Fruit fly (Drosophila melanogaster) whole organism, embryonic: ENCODE measurements around the gene CG43347.
A peak's percentile ranks its signal among the peaks of the same experiment; 100 is the strongest.

Source experiments
- Bgb ChIP-seq: fragments of 200-800 bp; sonication (Bioruptor generic); IDR thresholded peaks from 2 replicates; pipeline ENCODE4 v1.3.6; 2022; ENCODE audit warnings: missing biosample characterization, missing genetic modification characterization; ENCODE audit not compliant: partially characterized antibody
- CG10462 ChIP-seq: fragments of 200-800 bp; sonication (Bioruptor generic); optimal IDR thresholded peaks from 2 replicates; lab custom pipeline; 2016; ENCODE audit warnings: missing biosample characterization, missing genetic modification characterization
- CG13775 ChIP-seq: fragments of 200-800 bp; sonication (Bioruptor generic); optimal IDR thresholded peaks from 3 replicates; lab custom pipeline; 2017; ENCODE audit warnings: missing biosample characterization, mild to moderate bottlenecking, missing genetic modification characterization
- CG16779 ChIP-seq: fragments of 200-800 bp; sonication (Bioruptor generic); IDR thresholded peaks from 2 replicates; pipeline ENCODE4 v1.3.6; 2022; ENCODE audit warnings: missing biosample characterization, missing genetic modification characterization
- CG17802 ChIP-seq: fragments of 200-800 bp; sonication (Bioruptor generic); optimal IDR thresholded peaks from 2 replicates; lab custom pipeline; 2018; ENCODE audit warnings: missing biosample characterization, mild to moderate bottlenecking, missing genetic modification characterization, moderate library complexity
- CG18764 ChIP-seq: fragments of 200-800 bp; sonication (Bioruptor generic); optimal IDR thresholded peaks from 3 replicates; lab custom pipeline; 2016; ENCODE audit warnings: missing biosample characterization, missing genetic modification characterization
- CG2129 ChIP-seq: fragments of 200-800 bp; sonication (Bioruptor generic); IDR thresholded peaks from 2 replicates; pipeline ENCODE4 v1.3.6; 2022; ENCODE audit warnings: missing biosample characterization, missing genetic modification characterization; ENCODE audit not compliant: partially characterized antibody
- CG3065 ChIP-seq: fragments of 200-800 bp; sonication (Bioruptor generic); optimal IDR thresholded peaks from 2 replicates; lab custom pipeline; 2016; ENCODE audit warnings: missing biosample characterization, missing genetic modification characterization
- CG31365 ChIP-seq: fragments of 200-800 bp; sonication (Bioruptor generic); optimal IDR thresholded peaks from 2 replicates; lab custom pipeline; 2018; ENCODE audit warnings: missing biosample characterization, mild to moderate bottlenecking, missing genetic modification characterization
- CG31388 ChIP-seq: fragments of 200-800 bp; sonication (Bioruptor generic); optimal IDR thresholded peaks from 2 replicates; lab custom pipeline; 2016; ENCODE audit warnings: missing biosample characterization, missing genetic modification characterization
- CG4360 ChIP-seq: fragments of 200-800 bp; sonication (Bioruptor generic); IDR thresholded peaks from 2 replicates; pipeline ENCODE4 v1.3.6; 2022; ENCODE audit warnings: missing biosample characterization, missing genetic modification characterization
- CG4404 ChIP-seq: fragments of 200-800 bp; sonication (Bioruptor generic); IDR thresholded peaks from 2 replicates; pipeline ENCODE4 v1.3.6; 2022; ENCODE audit warnings: missing biosample characterization, missing genetic modification characterization
- CG6272 ChIP-seq: fragments of 200-800 bp; sonication (Bioruptor generic); IDR thresholded peaks from 2 replicates; pipeline ENCODE4 v1.3.6; 2022; ENCODE audit warnings: missing biosample characterization, missing genetic modification characterization
- CG7357 ChIP-seq: fragments of 200-800 bp; sonication (Bioruptor generic); IDR thresholded peaks from 3 replicates; pipeline ENCODE4 v1.3.6; 2022; ENCODE audit warnings: missing biosample characterization, missing genetic modification characterization
- CG7372 ChIP-seq: fragments of 200-800 bp; sonication (Bioruptor generic); IDR thresholded peaks from 2 replicates; pipeline ENCODE4 v1.3.6; 2022; ENCODE audit warnings: missing biosample characterization, missing genetic modification characterization
- CG9817 ChIP-seq: fragments of 200-800 bp; sonication (Bioruptor generic); optimal IDR thresholded peaks from 2 replicates; lab custom pipeline; 2018; ENCODE audit warnings: missing biosample characterization, mild to moderate bottlenecking, missing genetic modification characterization, moderate library complexity
- CoRest ChIP-seq: fragments of 200-800 bp; sonication (Bioruptor generic); optimal IDR thresholded peaks from 3 replicates; lab custom pipeline; 2018; ENCODE audit warnings: missing biosample characterization, mild to moderate bottlenecking, missing genetic modification characterization, moderate library complexity
- Dip3 ChIP-seq: fragments of 200-800 bp; sonication (Bioruptor generic); optimal IDR thresholded peaks from 3 replicates; lab custom pipeline; 2016; ENCODE audit warnings: missing biosample characterization, missing genetic modification characterization
- H15 ChIP-seq: fragments of 200-800 bp; sonication (Bioruptor generic); IDR thresholded peaks from 3 replicates; pipeline ENCODE4 v1.3.6; 2022; ENCODE audit warnings: missing biosample characterization, missing genetic modification characterization
- HHEX ChIP-seq: fragments of 200-800 bp; sonication (Bioruptor generic); optimal IDR thresholded peaks from 3 replicates; lab custom pipeline; 2017; ENCODE audit warnings: missing biosample characterization, mild to moderate bottlenecking, missing genetic modification characterization, missing genetic modification reagents
- HmgD ChIP-seq: fragments of 200-800 bp; sonication (Bioruptor generic); optimal IDR thresholded peaks from 3 replicates; lab custom pipeline; 2016; ENCODE audit warnings: missing biosample characterization, missing genetic modification characterization
- Med ChIP-seq: fragments of 200-800 bp; sonication (Bioruptor generic); peaks from one replicate; lab custom pipeline; 2016; ENCODE audit warnings: missing biosample characterization, missing genetic modification characterization, mild to moderate bottlenecking, inconsistent platforms, moderate library complexity
- Neu2 ChIP-seq: fragments of 200-800 bp; sonication (Bioruptor generic); optimal IDR thresholded peaks from 3 replicates; lab custom pipeline; 2016; ENCODE audit warnings: missing biosample characterization, missing genetic modification characterization, borderline replicate concordance
- Oli ChIP-seq: fragments of 200-800 bp; sonication (Bioruptor generic); optimal IDR thresholded peaks from 2 replicates; lab custom pipeline; 2018; ENCODE audit warnings: missing biosample characterization, mild to moderate bottlenecking, missing genetic modification characterization, moderate library complexity
- Optix ChIP-seq: fragments of 200-800 bp; sonication (Bioruptor generic); IDR thresholded peaks from 3 replicates; pipeline ENCODE4 v1.3.6; 2022; ENCODE audit warnings: missing biosample characterization, missing genetic modification characterization
- Pdp1 ChIP-seq, 2 experiments: fragments of 200-800 bp; sonication (Bioruptor generic); optimal IDR thresholded peaks; 3 replicates each; lab custom pipeline; 2016; ENCODE audit warnings: missing biosample characterization in 2 of 2, missing genetic modification characterization in 2 of 2, mild to moderate bottlenecking in 1 of 2, moderate library complexity in 1 of 2
- Poxn ChIP-seq: fragments of 200-800 bp; sonication (Bioruptor generic); IDR thresholded peaks from 2 replicates; pipeline ENCODE4 v1.3.6; 2022; ENCODE audit warnings: missing biosample characterization, missing genetic modification characterization
- Side ChIP-seq: fragments of 200-800 bp; sonication (Bioruptor generic); optimal IDR thresholded peaks from 2 replicates; lab custom pipeline; 2016; ENCODE audit warnings: missing biosample characterization, missing genetic modification characterization
- Usf ChIP-seq: fragments of 200-800 bp; sonication (Bioruptor generic); optimal IDR thresholded peaks from 2 replicates; lab custom pipeline; 2017; ENCODE audit warnings: missing genotype, missing biosample characterization, missing genetic modification characterization
- abd-A ChIP-seq: fragments of 200-800 bp; sonication (Bioruptor generic); optimal IDR thresholded peaks from 3 replicates; lab custom pipeline; 2019; ENCODE audit warnings: missing biosample characterization, mild to moderate bottlenecking, missing genetic modification characterization, moderate library complexity
- ac ChIP-seq: fragments of 200-800 bp; sonication (Bioruptor generic); optimal IDR thresholded peaks from 3 replicates; lab custom pipeline; 2017; ENCODE audit warnings: missing biosample characterization, mild to moderate bottlenecking, missing genetic modification characterization
- ash1 ChIP-seq: fragments of 200-800 bp; sonication (Bioruptor generic); optimal IDR thresholded peaks from 2 replicates; lab custom pipeline; 2018; ENCODE audit warnings: missing biosample characterization, mild to moderate bottlenecking, missing genetic modification characterization
- bowl ChIP-seq: fragments of 200-800 bp; sonication (Bioruptor generic); IDR thresholded peaks from 2 replicates; pipeline ENCODE4 v1.3.6; 2022; ENCODE audit warnings: missing biosample characterization, missing genetic modification characterization
- btn ChIP-seq: fragments of 200-800 bp; sonication (Bioruptor generic); optimal IDR thresholded peaks from 2 replicates; lab custom pipeline; 2016; ENCODE audit warnings: missing biosample characterization, missing genetic modification characterization
- cg ChIP-seq: fragments of 200-800 bp; sonication (Bioruptor generic); optimal IDR thresholded peaks from 3 replicates; lab custom pipeline; 2019; ENCODE audit warnings: missing biosample characterization, mild to moderate bottlenecking, missing genetic modification characterization, moderate library complexity
- chn ChIP-seq: fragments of 200-800 bp; sonication (Bioruptor generic); optimal IDR thresholded peaks from 2 replicates; lab custom pipeline; 2016; ENCODE audit warnings: missing biosample characterization, missing genetic modification characterization
- crol ChIP-seq: fragments of 200-800 bp; sonication (Bioruptor generic); IDR thresholded peaks from 2 replicates; pipeline ENCODE4 v1.3.6; 2022; ENCODE audit warnings: missing biosample characterization, missing genetic modification characterization
- danr ChIP-seq: fragments of 200-800 bp; sonication (Bioruptor generic); IDR thresholded peaks from 2 replicates; pipeline ENCODE4 v1.3.6; 2022; ENCODE audit warnings: missing biosample characterization, missing genetic modification characterization
- dpn ChIP-seq, 2 experiments: fragments of 200-800 bp; sonication (Bioruptor generic); optimal IDR thresholded peaks; 3 replicates each; lab custom pipeline; 2016; ENCODE audit warnings: missing biosample characterization in 2 of 2, missing genetic modification characterization in 2 of 2
- en ChIP-seq: fragments of 200-800 bp; sonication (Bioruptor generic); optimal IDR thresholded peaks from 2 replicates; lab custom pipeline; 2016; ENCODE audit warnings: missing biosample characterization, missing genetic modification characterization
- grau ChIP-seq: fragments of 200-800 bp; optimal IDR thresholded peaks from 3 replicates; lab custom pipeline; 2019; ENCODE audit warnings: missing biosample characterization, mild to moderate bottlenecking, missing genetic modification characterization, moderate library complexity
- gt ChIP-seq: fragments of 200-800 bp; sonication (Bioruptor generic); IDR thresholded peaks from 2 replicates; pipeline ENCODE4 v1.3.6; 2022; ENCODE audit warnings: missing biosample characterization, missing genetic modification characterization
- lbe ChIP-seq: fragments of 200-800 bp; sonication (Bioruptor generic); optimal IDR thresholded peaks from 2 replicates; lab custom pipeline; 2016; ENCODE audit warnings: missing biosample characterization, mild to moderate bottlenecking, missing genetic modification characterization
- lilli ChIP-seq: fragments of 200-800 bp; sonication (Bioruptor generic); optimal IDR thresholded peaks from 3 replicates; lab custom pipeline; 2016; ENCODE audit warnings: missing biosample characterization, missing genetic modification characterization
- lov ChIP-seq, 2 experiments: fragments of 200-800 bp in 1 of 2; fragments of >200 bp in 1 of 2; sonication (Bioruptor generic) in 1 of 2; IDR thresholded peaks in 1 of 2; optimal IDR thresholded peaks in 1 of 2; 2 replicates in 1 of 2; 3 replicates in 1 of 2; pipeline versions ENCODE4 v1.3.6 to Lab custom; 2017 to 2022; ENCODE audit warnings: missing biosample characterization in 1 of 2, missing genetic modification characterization in 1 of 2
- mirr ChIP-seq: fragments of 200-800 bp; sonication (Bioruptor generic); optimal IDR thresholded peaks from 3 replicates; lab custom pipeline; 2018; ENCODE audit warnings: missing biosample characterization, mild to moderate bottlenecking, missing genetic modification characterization
- mld ChIP-seq: fragments of 200-800 bp; sonication (Bioruptor generic); IDR thresholded peaks from 3 replicates; pipeline ENCODE4 v1.3.6; 2022; ENCODE audit warnings: missing biosample characterization, missing genetic modification characterization; ENCODE audit not compliant: partially characterized antibody
- oc ChIP-seq: fragments of 200-800 bp; sonication (Bioruptor generic); optimal IDR thresholded peaks from 2 replicates; lab custom pipeline; 2018; ENCODE audit warnings: missing biosample characterization, mild to moderate bottlenecking, missing genetic modification characterization, moderate library complexity
- sens ChIP-seq: fragments of 200-800 bp; sonication (Bioruptor generic); peaks from one replicate; lab custom pipeline; 2016; ENCODE audit warnings: missing biosample characterization, missing genetic modification characterization
- sug ChIP-seq: fragments of 200-800 bp; optimal IDR thresholded peaks from 2 replicates; lab custom pipeline; 2019; ENCODE audit warnings: missing biosample characterization, mild to moderate bottlenecking, missing genetic modification characterization, moderate library complexity
- twi ChIP-seq: fragments of 200-800 bp; optimal IDR thresholded peaks from 2 replicates; lab custom pipeline; 2019; ENCODE audit warnings: missing biosample characterization, mild to moderate bottlenecking, missing genetic modification characterization, moderate library complexity

The CG43347 gene

DNA sequence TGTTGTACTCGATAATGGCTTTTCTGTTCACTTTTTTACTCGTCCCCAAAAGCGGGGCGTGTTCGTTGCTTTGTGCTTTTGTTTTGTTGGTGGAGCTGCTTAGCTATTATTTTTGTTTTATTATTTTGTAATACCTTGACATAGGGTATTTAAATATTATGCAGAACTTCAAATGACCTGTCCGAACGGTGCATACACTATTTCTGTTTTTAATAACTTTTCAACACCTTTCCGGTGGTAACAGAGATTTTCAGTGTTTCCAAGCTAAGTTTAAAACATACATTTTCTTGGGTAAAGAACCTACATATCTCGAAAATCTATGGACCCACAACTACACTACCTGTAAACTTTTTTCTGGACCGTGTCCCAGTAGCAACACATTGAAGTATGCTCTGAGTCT, 32.5 kb downstream of the CG43347 start (continued):
- no peak for TF ChIP-seq CG13775 (GFP tag; lab: Kevin White, UChicago)
- TF ChIP-seq dpn (GFP tag; optimal IDR thresholded peaks at IDR 0.05; lab: Kevin White, UChicago) = peak; percentile 15 to 45
- peak; percentile 56 for TF ChIP-seq Dip3 (GFP tag; lab: Kevin White, UChicago)
- TF ChIP-seq CG7372 (GFP tag; lab: Robert Waterston, UW) = 0 out of 2 replicates have a peak, but pooled peaks have one; percentile 27
- no peak for TF ChIP-seq twi (tag; lab: Kevin White, UChicago)
- peak; percentile 43; the same call in 1 of the 3 replicates for TF ChIP-seq H15 (GFP tag; lab: Robert Waterston, UW)
- TF ChIP-seq CG9817 (tag; lab: Kevin White, UChicago) = peak; percentile 39
- TF ChIP-seq Med (GFP tag; lab: Kevin White, UChicago) = peak; percentile 91
- no peak for TF ChIP-seq ac (GFP tag; lab: Kevin White, UChicago)
- TF ChIP-seq HmgD (GFP tag; lab: Kevin White, UChicago) = no peak
- TF ChIP-seq danr (GFP tag; lab: Robert Waterston, UW) = 0 out of 2 replicates have a peak, but pooled peaks have one; percentile 16
- no peak for TF ChIP-seq btn
- no peak for TF ChIP-seq crol (GFP tag; lab: Robert Waterston, UW)
- no peak for TF ChIP-seq cg (GFP tag; lab: Kevin White, UChicago)
- no peak for TF ChIP-seq Side (GFP tag; lab: Kevin White, UChicago)
- TF ChIP-seq CG10462 (GFP tag; lab: Kevin White, UChicago) = no peak
- no peak for TF ChIP-seq chn (GFP tag; lab: Kevin White, UChicago)
- TF ChIP-seq mld (GFP tag; lab: Robert Waterston, UW) = no peak
- no peak for TF ChIP-seq CG4404
- no peak for TF ChIP-seq abd-A
- no peak for TF ChIP-seq CG31388 (GFP tag; lab: Kevin White, UChicago)
- peak; percentile 71 for TF ChIP-seq sens (GFP tag; lab: Kevin White, UChicago)
- peak; percentile 51; the same call in 1 of the 3 replicates for TF ChIP-seq Optix (GFP tag; lab: Robert Waterston, UW)
- no peak for TF ChIP-seq Poxn (GFP tag; lab: Robert Waterston, UW)
- TF ChIP-seq HHEX (GFP tag; lab: Kevin White, UChicago) = peak; percentile 8
- TF ChIP-seq CG17802 (tag; lab: Kevin White, UChicago) = no peak
- TF ChIP-seq CG7357 = 0 out of 3 replicates have a peak, but pooled peaks have one; percentile 27
- no peak for TF ChIP-seq lbe (GFP tag; lab: Kevin White, UChicago)
- no peak for TF ChIP-seq Neu2
- TF ChIP-seq oc (tag; lab: Kevin White, UChicago) = no peak
- no peak for TF ChIP-seq CG16779 (GFP tag; lab: Robert Waterston, UW)
- peak; percentile 48 for TF ChIP-seq grau
- TF ChIP-seq bowl (GFP tag; lab: Robert Waterston, UW) = no peak
- no peak for TF ChIP-seq CG2129 (GFP tag; lab: Robert Waterston, UW)
- no peak for TF ChIP-seq CG31365 (tag; lab: Kevin White, UChicago)
- no peak for TF ChIP-seq CG3065
- peak; percentile 45 to 48 for TF ChIP-seq Pdp1 (GFP tag; optimal IDR thresholded peaks at IDR 0.05; lab: Kevin White, UChicago)
- TF ChIP-seq Oli (tag; lab: Kevin White, UChicago) = no peak
- TF ChIP-seq CG4360 = no peak
- no peak for TF ChIP-seq CG18764 (GFP tag; lab: Kevin White, UChicago)
- no peak for TF ChIP-seq ash1
- no peak for TF ChIP-seq CG6272 (GFP tag; lab: Robert Waterston, UW)
- peak; percentile 23 for TF ChIP-seq CoRest (tag; lab: Kevin White, UChicago)
- TF ChIP-seq lilli (GFP tag; lab: Kevin White, UChicago) = no peak
- TF ChIP-seq mirr (GFP tag; lab: Kevin White, UChicago) = no peak
- TF ChIP-seq lov (optimal IDR thresholded peaks at IDR 0.05; lab: Kevin White, UChicago) = no peak
- no peak for TF ChIP-seq lov (GFP tag; IDR thresholded peaks at IDR 0.05; lab: Robert Waterston, UW)
- peak; percentile 5 for TF ChIP-seq sug (tag; lab: Kevin White, UChicago)
- TF ChIP-seq Bgb = no peak
- TF ChIP-seq en = no peak
- TF ChIP-seq Usf (GFP tag; lab: Kevin White, UChicago) = no peak
- TF ChIP-seq gt (GFP tag; lab: Robert Waterston, UW) = no peak
